Worm (Caenorhabditis elegans) whole organism, mixed stage, embryonic: Measurements from ENCODE around the gene T07A9.14.

Source experiments
- M03D4.4 ChIP-seq: sonication (generic microtip); optimal IDR thresholded peaks from 2 replicates; lab custom pipeline; 2017; ENCODE audit warnings: mild to moderate bottlenecking, missing genetic modification characterization, missing compliant biosample characterization
- bed-3 ChIP-seq: fragments of 200-800 bp; sonication (Bioruptor generic); optimal IDR thresholded peaks from 3 replicates; lab custom pipeline; 2018; ENCODE audit warnings: mild to moderate bottlenecking, missing genetic modification characterization, moderate library complexity, missing compliant biosample characterization
- blmp-1 ChIP-seq: fragments of 150-350 bp; optimal IDR thresholded peaks from 2 replicates; lab custom pipeline; 2014; ENCODE audit warnings: missing biosample characterization, missing genetic modification characterization
- ceh-39 ChIP-seq: fragments of 150-350 bp; optimal IDR thresholded peaks from 2 replicates; lab custom pipeline; 2014; ENCODE audit warnings: missing biosample characterization, missing genetic modification characterization
- ceh-43 ChIP-seq: fragments of 200-800 bp; sonication (Bioruptor generic); optimal IDR thresholded peaks from 2 replicates; lab custom pipeline; 2018; ENCODE audit warnings: mild to moderate bottlenecking, missing genetic modification characterization, moderate library complexity, missing compliant biosample characterization
- ceh-83 ChIP-seq: fragments of 200-800 bp; sonication (Bioruptor generic); optimal IDR thresholded peaks from 2 replicates; lab custom pipeline; 2018; ENCODE audit warnings: mild to moderate bottlenecking, missing genetic modification characterization, missing compliant biosample characterization
- ces-1 ChIP-seq: fragments of 150-350 bp; optimal IDR thresholded peaks from 2 replicates; lab custom pipeline; 2014; ENCODE audit warnings: missing biosample characterization, missing genetic modification reagents, missing genetic modification characterization
- cnd-1 ChIP-seq: fragments of 200-800 bp; sonication (Bioruptor generic); optimal IDR thresholded peaks from 2 replicates; lab custom pipeline; 2018; ENCODE audit warnings: mild to moderate bottlenecking, missing genetic modification characterization, missing compliant biosample characterization
- drap-1 ChIP-seq: fragments of 200-800 bp; sonication (Bioruptor generic); optimal IDR thresholded peaks from 3 replicates; lab custom pipeline; 2018; ENCODE audit warnings: mild to moderate bottlenecking, missing genetic modification characterization, missing compliant biosample characterization
- elt-1 ChIP-seq: sonication (generic microtip); optimal IDR thresholded peaks from 2 replicates; lab custom pipeline; 2017; ENCODE audit warnings: missing genetic modification characterization, mild to moderate bottlenecking, missing compliant biosample characterization, antibody characterized with exemption, moderate library complexity, borderline replicate concordance; ENCODE audit not compliant: insufficient read depth
- elt-3 ChIP-seq: fragments of 150-350 bp; optimal IDR thresholded peaks from 2 replicates; lab custom pipeline; 2014; ENCODE audit warnings: missing biosample characterization, missing genetic modification characterization
- flh-1 ChIP-seq: fragments of 200-800 bp; sonication (Bioruptor generic); optimal IDR thresholded peaks from 2 replicates; lab custom pipeline; 2018; ENCODE audit warnings: mild to moderate bottlenecking, missing genetic modification characterization, moderate library complexity, missing compliant biosample characterization
- ham-2 ChIP-seq: fragments of 200-800 bp; sonication (Bioruptor generic); optimal IDR thresholded peaks from 2 replicates; lab custom pipeline; 2018; ENCODE audit warnings: mild to moderate bottlenecking, missing genetic modification characterization, missing compliant biosample characterization
- hlh-1 ChIP-seq: fragments of 150-350 bp; optimal IDR thresholded peaks from 2 replicates; lab custom pipeline; 2014; ENCODE audit warnings: missing biosample characterization, missing genetic modification reagents, missing genetic modification characterization
- lin-13 ChIP-seq: fragments of 150-350 bp; optimal IDR thresholded peaks from 2 replicates; lab custom pipeline; 2014; ENCODE audit warnings: missing biosample characterization, missing genetic modification characterization
- lin-32 ChIP-seq: fragments of 200-800 bp; sonication (Bioruptor generic); optimal IDR thresholded peaks from 2 replicates; lab custom pipeline; 2018; ENCODE audit warnings: mild to moderate bottlenecking, missing genetic modification characterization, missing compliant biosample characterization
- lsy-2 ChIP-seq: fragments of 150-350 bp; optimal IDR thresholded peaks from 2 replicates; lab custom pipeline; 2014; ENCODE audit warnings: missing biosample characterization, missing genetic modification characterization
- mab-5 ChIP-seq: fragments of 150-350 bp; optimal IDR thresholded peaks from 2 replicates; lab custom pipeline; 2014; ENCODE audit warnings: missing biosample characterization, missing genetic modification characterization
- mep-1 ChIP-seq: fragments of 150-350 bp; optimal IDR thresholded peaks from 2 replicates; lab custom pipeline; 2017; ENCODE audit warnings: missing biosample characterization, missing genetic modification reagents, missing genetic modification characterization, inconsistent platforms
- mls-2 ChIP-seq: sonication (generic microtip); optimal IDR thresholded peaks from 2 replicates; lab custom pipeline; 2016; ENCODE audit warnings: mild to moderate bottlenecking, missing genetic modification characterization, moderate library complexity, missing compliant biosample characterization
- nhr-12 ChIP-seq: fragments of 150-350 bp; optimal IDR thresholded peaks from 2 replicates; lab custom pipeline; 2014; ENCODE audit warnings: missing biosample characterization, missing genetic modification characterization
- nhr-2 ChIP-seq: fragments of 150-350 bp; optimal IDR thresholded peaks from 2 replicates; lab custom pipeline; 2014; ENCODE audit warnings: missing biosample characterization, missing genetic modification characterization
- nhr-237 ChIP-seq: fragments of 150-350 bp; optimal IDR thresholded peaks from 2 replicates; lab custom pipeline; 2014; ENCODE audit warnings: missing biosample characterization, missing genetic modification characterization
- nhr-28 ChIP-seq: fragments of 150-350 bp; optimal IDR thresholded peaks from 2 replicates; lab custom pipeline; 2014; ENCODE audit warnings: missing biosample characterization, missing genetic modification characterization
- nhr-76 ChIP-seq: sonication (generic microtip); optimal IDR thresholded peaks from 2 replicates; lab custom pipeline; 2017; ENCODE audit warnings: missing biosample characterization, missing genetic modification characterization
- pha-4 ChIP-seq: fragments of 150-350 bp; optimal IDR thresholded peaks from 2 replicates; lab custom pipeline; 2018; ENCODE audit warnings: missing biosample characterization, missing genetic modification reagents, missing genetic modification characterization
- sem-2 ChIP-seq: fragments of 200-800 bp; sonication (Bioruptor generic); optimal IDR thresholded peaks from 2 replicates; lab custom pipeline; 2018; ENCODE audit warnings: mild to moderate bottlenecking, missing genetic modification characterization, missing compliant biosample characterization
- snpc-4 ChIP-seq: fragments of 150-350 bp; optimal IDR thresholded peaks from 2 replicates; lab custom pipeline; 2014; ENCODE audit warnings: missing biosample characterization, missing genetic modification characterization
- sptf-1 ChIP-seq: sonication (generic microtip); optimal IDR thresholded peaks from 2 replicates; lab custom pipeline; 2017; ENCODE audit warnings: mild to moderate bottlenecking, missing genetic modification characterization, moderate library complexity, missing compliant biosample characterization
- tbx-8 ChIP-seq: fragments of 200-800 bp; sonication (Bioruptor generic); optimal IDR thresholded peaks from 2 replicates; lab custom pipeline; 2018; ENCODE audit warnings: mild to moderate bottlenecking, missing genetic modification characterization, moderate library complexity, missing compliant biosample characterization
- unc-120 ChIP-seq: sonication (generic microtip); optimal IDR thresholded peaks from 2 replicates; lab custom pipeline; 2017; ENCODE audit warnings: missing genetic modification characterization, missing compliant biosample characterization; ENCODE audit not compliant: poor library complexity, severe bottlenecking
- unc-39 ChIP-seq: fragments of 150-350 bp; optimal IDR thresholded peaks from 2 replicates; lab custom pipeline; 2014; ENCODE audit warnings: missing biosample characterization, missing genetic modification characterization
- unc-62 ChIP-seq: fragments of 150-350 bp; optimal IDR thresholded peaks from 2 replicates; lab custom pipeline; 2014; ENCODE audit warnings: missing biosample characterization, missing genetic modification reagents, missing genetic modification characterization
- zip-8 ChIP-seq: fragments of 150-350 bp; optimal IDR thresholded peaks from 2 replicates; lab custom pipeline; 2014; ENCODE audit warnings: missing biosample characterization, missing genetic modification characterization
- ztf-11 ChIP-seq: fragments of 150-350 bp; optimal IDR thresholded peaks from 2 replicates; lab custom pipeline; 2014; ENCODE audit warnings: missing biosample characterization, missing genetic modification characterization

Gene T07A9.14

ce11 chrIV:366406-366805 lies 20.1 kb upstream of the T07A9.14 start:
- TF ChIP-seq unc-62 (GFP tag; lab: Kevin White, UChicago) (peak; percentile 55), lin-32 (GFP tag; lab: Kevin White, UChicago) (no peak), drap-1 (no peak), M03D4.4 (tag; lab: Kevin White, UChicago) (no peak), elt-3 (tag; lab: Kevin White, UChicago) (no peak), unc-120 (peak; percentile 46), nhr-76 (tag; lab: Kevin White, UChicago) (no peak), ceh-39 (no peak), nhr-28 (no peak), flh-1 (GFP tag; lab: Kevin White, UChicago) (no peak), ces-1 (GFP tag; lab: Kevin White, UChicago) (peak; percentile 88), unc-39 (tag; lab: Kevin White, UChicago) (no peak), lsy-2 (tag; lab: Kevin White, UChicago) (no peak), mab-5 (no peak), tbx-8 (no peak), sem-2 (GFP tag; lab: Kevin White, UChicago) (no peak), ham-2 (GFP tag; lab: Kevin White, UChicago) (no peak), nhr-2 (tag; lab: Kevin White, UChicago) (no peak), zip-8 (tag; lab: Kevin White, UChicago) (no peak), elt-1 (tag; lab: Kevin White, UChicago) (no peak), bed-3 (GFP tag; lab: Kevin White, UChicago) (no peak), ceh-83 (GFP tag; lab: Kevin White, UChicago) (no peak), nhr-12 (tag; lab: Kevin White, UChicago) (no peak), ceh-43 (GFP tag; lab: Kevin White, UChicago) (no peak), ztf-11 (tag; lab: Kevin White, UChicago) (no peak), mls-2 (no peak), cnd-1 (tag; lab: Kevin White, UChicago) (no peak), lin-13 (tag; lab: Kevin White, UChicago) (no peak), blmp-1 (tag; lab: Kevin White, UChicago) (peak; percentile 62), pha-4 (tag; lab: Kevin White, UChicago) (no peak), hlh-1 (no peak), sptf-1 (tag; lab: Kevin White, UChicago) (no peak), mep-1 (tag; lab: Kevin White, UChicago) (peak; percentile 9), snpc-4 (tag; lab: Kevin White, UChicago) (no peak), nhr-237 (tag; lab: Kevin White, UChicago) (no peak)

ce11 chrIV:372146-372789 lies 14.2 kb upstream of the T07A9.14 start:
- TF ChIP-seq unc-120 (peak; percentile 62), zip-8 (tag; lab: Kevin White, UChicago) (peak; percentile 96), M03D4.4 (tag; lab: Kevin White, UChicago) (no peak), lsy-2 (tag; lab: Kevin White, UChicago) (peak; percentile 32), mls-2 (no peak), ces-1 (GFP tag; lab: Kevin White, UChicago) (peak; percentile 70)

ce11 chrIV:373963-374362 lies 12.5 kb upstream of the T07A9.14 start:
- TF ChIP-seq nhr-12 (tag; lab: Kevin White, UChicago), result no peak
- TF ChIP-seq bed-3 (GFP tag; lab: Kevin White, UChicago), result no peak
- TF ChIP-seq M03D4.4 (tag; lab: Kevin White, UChicago), result no peak
- no peak for TF ChIP-seq nhr-28
- TF ChIP-seq unc-62 (GFP tag; lab: Kevin White, UChicago), result no peak
- no peak for TF ChIP-seq mls-2
- no peak for TF ChIP-seq flh-1 (GFP tag; lab: Kevin White, UChicago)
- no peak for TF ChIP-seq nhr-237 (tag; lab: Kevin White, UChicago)
- TF ChIP-seq elt-3 (tag; lab: Kevin White, UChicago), result no peak
- no peak for TF ChIP-seq lin-32 (GFP tag; lab: Kevin White, UChicago)
- TF ChIP-seq hlh-1, result no peak
